Fruit fly (Drosophila melanogaster) Kc167 (cell line): ENCODE data around the gene CG44088.

ENCODE experiments used
- h ChIP-seq: fragments of >200 bp; optimal IDR thresholded peaks from 3 replicates; lab custom pipeline; 2018; ENCODE audit warnings: missing external identifiers
- ttk ChIP-seq: sonication (Bioruptor generic); optimal IDR thresholded peaks from 2 replicates; lab custom pipeline; 2017; ENCODE audit warnings: missing external identifiers

DNA sequence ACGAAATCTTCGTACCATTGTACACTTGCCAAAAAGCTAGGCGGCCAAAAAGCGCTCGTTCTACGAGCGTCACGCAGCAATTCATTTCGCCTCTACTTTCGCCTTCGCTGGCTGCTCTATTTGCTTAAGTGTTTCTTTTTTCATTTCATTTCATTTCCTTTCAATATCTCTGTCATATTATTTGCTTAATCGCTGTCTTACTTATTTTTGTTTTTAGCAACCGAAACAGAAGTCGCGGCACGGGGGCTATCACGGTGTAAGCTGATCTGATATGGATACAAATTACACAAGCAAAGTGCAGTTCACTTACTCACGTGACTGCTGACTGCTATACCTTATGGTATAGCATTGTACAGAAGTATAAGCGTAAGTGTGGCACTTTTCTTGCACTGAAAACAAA is 3.5 kb downstream of the CG44088 start:
- TF ChIP-seq h (lab: Kevin White, UChicago) (no peak), ttk (lab: Kevin White, UChicago) (no peak)
